Fruit fly (Drosophila melanogaster) whole organism, pupa: ENCODE measurements around the gene CtsF.

Experiments
- CG10348 ChIP-seq: fragments of 200-800 bp; sonication (Bioruptor generic); IDR thresholded peaks from 2 replicates; pipeline ENCODE4 v1.3.6; 2022; ENCODE audit warnings: missing biosample characterization, missing genetic modification characterization
- CG12605 ChIP-seq: fragments of 200-800 bp; sonication (Bioruptor generic); IDR thresholded peaks from 2 replicates; pipeline ENCODE4 v1.3.6; 2022; ENCODE audit warnings: missing biosample characterization, missing genetic modification characterization
- CG13204 ChIP-seq: fragments of 200-800 bp; sonication (Bioruptor generic); optimal IDR thresholded peaks from 2 replicates; lab custom pipeline; 2018; ENCODE audit warnings: missing biosample characterization, mild to moderate bottlenecking, missing genetic modification characterization, moderate library complexity
- CG14655 ChIP-seq: fragments of 200-800 bp; sonication (Bioruptor generic); optimal IDR thresholded peaks from 3 replicates; lab custom pipeline; 2017; ENCODE audit warnings: mild to moderate bottlenecking, missing biosample characterization, missing genetic modification reagents, missing genetic modification characterization
- CG15710 ChIP-seq: fragments of 200-800 bp; sonication (Bioruptor generic); optimal IDR thresholded peaks from 2 replicates; lab custom pipeline; 2018; ENCODE audit warnings: missing biosample characterization, mild to moderate bottlenecking, missing genetic modification characterization, moderate library complexity
- CG17806 ChIP-seq: fragments of 200-800 bp; sonication (Bioruptor generic); optimal IDR thresholded peaks from 2 replicates; lab custom pipeline; 2018; ENCODE audit warnings: missing biosample characterization, mild to moderate bottlenecking, missing genetic modification characterization, moderate library complexity
- CG32121 ChIP-seq: fragments of 200-800 bp; sonication (Bioruptor generic); IDR thresholded peaks from 2 replicates; pipeline ENCODE4 v1.3.6; 2022; ENCODE audit warnings: missing biosample characterization, missing genetic modification characterization
- CG34367 ChIP-seq: fragments of 200-800 bp; sonication (Bioruptor generic); optimal IDR thresholded peaks from 2 replicates; lab custom pipeline; 2018; ENCODE audit warnings: missing biosample characterization, mild to moderate bottlenecking, missing genetic modification characterization
- CG4496 ChIP-seq: fragments of 200-800 bp; sonication (Bioruptor generic); IDR thresholded peaks from 3 replicates; pipeline ENCODE4 v1.3.6; 2022; ENCODE audit warnings: missing biosample characterization, missing genetic modification characterization
- CG8159 ChIP-seq: fragments of 200-800 bp; sonication (Bioruptor generic); optimal IDR thresholded peaks from 3 replicates; lab custom pipeline; 2018; ENCODE audit warnings: missing biosample characterization, mild to moderate bottlenecking, missing genetic modification characterization, moderate library complexity
- CG8301 ChIP-seq: fragments of 200-800 bp; sonication (Bioruptor generic); optimal IDR thresholded peaks from 2 replicates; lab custom pipeline; 2018; ENCODE audit warnings: missing biosample characterization, mild to moderate bottlenecking, missing genetic modification characterization
- CG9948 ChIP-seq: fragments of 200-800 bp; sonication (Bioruptor generic); optimal IDR thresholded peaks from 2 replicates; lab custom pipeline; 2018; ENCODE audit warnings: missing biosample characterization, mild to moderate bottlenecking, missing genetic modification characterization, moderate library complexity
- D1 ChIP-seq: fragments of 200-800 bp; sonication (Bioruptor generic); optimal IDR thresholded peaks from 2 replicates; lab custom pipeline; 2018; ENCODE audit warnings: missing biosample characterization, mild to moderate bottlenecking, missing genetic modification characterization, moderate library complexity
- EcR ChIP-seq: fragments of 200-800 bp; sonication (Bioruptor generic); optimal IDR thresholded peaks from 3 replicates; lab custom pipeline; 2019; ENCODE audit warnings: missing biosample characterization, missing genetic modification characterization, mild to moderate bottlenecking, moderate library complexity, missing genetic modification reagents
- Ets98B ChIP-seq: fragments of 200-800 bp; sonication (Bioruptor generic); IDR thresholded peaks from 2 replicates; pipeline ENCODE4 v1.3.6; 2022; ENCODE audit warnings: missing biosample characterization, missing genetic modification characterization
- Pif1A ChIP-seq: fragments of 200-800 bp; sonication (Bioruptor generic); optimal IDR thresholded peaks from 3 replicates; lab custom pipeline; 2016; ENCODE audit warnings: missing biosample characterization, missing genetic modification characterization
- Pif1B ChIP-seq: fragments of 200-800 bp; sonication (Bioruptor generic); optimal IDR thresholded peaks from 3 replicates; lab custom pipeline; 2016; ENCODE audit warnings: missing biosample characterization, missing genetic modification characterization
- Snoo ChIP-seq: fragments of 200-800 bp; sonication (Bioruptor generic); optimal IDR thresholded peaks from 3 replicates; lab custom pipeline; 2017; ENCODE audit warnings: missing biosample characterization, mild to moderate bottlenecking, missing genetic modification characterization, inconsistent platforms
- fd96Ca ChIP-seq: fragments of 200-800 bp; sonication (Bioruptor generic); IDR thresholded peaks from 3 replicates; pipeline ENCODE4 v1.3.6; 2022; ENCODE audit warnings: missing biosample characterization, missing genetic modification characterization
- gl ChIP-seq: fragments of 200-800 bp; sonication (Bioruptor generic); optimal IDR thresholded peaks from 2 replicates; lab custom pipeline; 2018; ENCODE audit warnings: missing biosample characterization, mild to moderate bottlenecking, missing genetic modification characterization
- rn ChIP-seq: fragments of 200-800 bp; sonication (Bioruptor generic); IDR thresholded peaks from 2 replicates; pipeline ENCODE4 v1.3.6; 2022; ENCODE audit warnings: missing biosample characterization, missing genetic modification characterization

CtsF gene

dm6 chr3R:5261262-5261661, 9.7 kb upstream of the CtsF start:
- TF ChIP-seq Pif1A (GFP tag; lab: Kevin White, UChicago) (no peak), fd96Ca (no peak), EcR (GFP tag; lab: Kevin White, UChicago) (no peak), CG9948 (tag; lab: Kevin White, UChicago) (no peak), CG13204 (GFP tag; lab: Kevin White, UChicago) (no peak), CG12605 (GFP tag; lab: Robert Waterston, UW) (no peak), Pif1B (GFP tag; lab: Kevin White, UChicago) (no peak), D1 (tag; lab: Kevin White, UChicago) (no peak), CG8301 (tag; lab: Kevin White, UChicago) (no peak), gl (tag; lab: Kevin White, UChicago) (no peak), CG10348 (GFP tag; lab: Robert Waterston, UW) (no peak), CG17806 (tag; lab: Kevin White, UChicago) (no peak), CG4496 (GFP tag; lab: Robert Waterston, UW) (no peak), Snoo (tag; lab: Kevin White, UChicago) (no peak), CG15710 (no peak), CG8159 (no peak)

- no peak for TF ChIP-seq CG8301 (tag; lab: Kevin White, UChicago)
- TF ChIP-seq CG34367: no peak
- TF ChIP-seq rn (GFP tag; lab: Robert Waterston, UW): no peak
- TF ChIP-seq CG10348 (GFP tag; lab: Robert Waterston, UW): no peak
- TF ChIP-seq CG4496 (GFP tag; lab: Robert Waterston, UW): peak; percentile 14; the same call in 1 of the 3 replicates
These were observed 5.6 kb upstream of the CtsF start for dm6 chr3R:5257147-5257487.

- TF ChIP-seq CG9948 (tag; lab: Kevin White, UChicago) (peak; percentile 46), Ets98B (GFP tag; lab: Robert Waterston, UW) (no peak), CG4496 (GFP tag; lab: Robert Waterston, UW) (peak; percentile 73), Snoo (tag; lab: Kevin White, UChicago) (peak; percentile 52), CG14655 (GFP tag; lab: Kevin White, UChicago) (no peak), CG8159 (peak; percentile 63), fd96Ca (peak; percentile 78), Pif1B (GFP tag; lab: Kevin White, UChicago) (peak; percentile 54), Pif1A (GFP tag; lab: Kevin White, UChicago) (peak; percentile 31), CG10348 (GFP tag; lab: Robert Waterston, UW) (no peak), CG15710 (peak; percentile 69), CG8301 (tag; lab: Kevin White, UChicago) (peak; percentile 50), D1 (tag; lab: Kevin White, UChicago) (no peak), EcR (GFP tag; lab: Kevin White, UChicago) (no peak), rn (GFP tag; lab: Robert Waterston, UW) (no peak), CG32121 (0 out of 2 replicates have a peak, but pooled peaks have one; percentile 25), gl (tag; lab: Kevin White, UChicago) (no peak), CG12605 (GFP tag; lab: Robert Waterston, UW) (0 out of 2 replicates have a peak, but pooled peaks have one; percentile 9), CG17806 (tag; lab: Kevin White, UChicago) (peak; percentile 58), CG34367 (peak; percentile 52), CG13204 (GFP tag; lab: Kevin White, UChicago) (no peak)
- TF ChIP-seq, all 21 proteins: peak for 13
These were observed 5.1 kb upstream of the CtsF start, which contains the start of the genes Enoph and Hph for dm6 chr3R:5256462-5257146. Gene Enoph (minus strand): TSS chr3R:5256681. Gene Hph (plus strand): TSS chr3R:5257037.

dm6 chr3R:5252853-5253252, 1.3 kb upstream of the CtsF start, which contains the start of gene CG1113:
Gene CG1113 (plus strand): TSS chr3R:5253153.
- TF ChIP-seq CG17806 (tag; lab: Kevin White, UChicago) (no peak), CG12605 (GFP tag; lab: Robert Waterston, UW) (no peak), Pif1B (GFP tag; lab: Kevin White, UChicago) (no peak), CG10348 (GFP tag; lab: Robert Waterston, UW) (no peak), CG8159 (no peak), CG9948 (tag; lab: Kevin White, UChicago) (no peak), rn (GFP tag; lab: Robert Waterston, UW) (no peak), Pif1A (GFP tag; lab: Kevin White, UChicago) (no peak), EcR (GFP tag; lab: Kevin White, UChicago) (no peak), CG15710 (no peak), Snoo (tag; lab: Kevin White, UChicago) (no peak), Ets98B (GFP tag; lab: Robert Waterston, UW) (no peak), CG4496 (GFP tag; lab: Robert Waterston, UW) (no peak)

- TF ChIP-seq D1 (tag; lab: Kevin White, UChicago) (no peak), CG15710 (peak; percentile 53), CG8301 (tag; lab: Kevin White, UChicago) (peak; percentile 67), Ets98B (GFP tag; lab: Robert Waterston, UW) (peak; percentile 76), CG12605 (GFP tag; lab: Robert Waterston, UW) (no peak), CG32121 (peak; percentile 52), Snoo (tag; lab: Kevin White, UChicago) (peak; percentile 26), CG13204 (GFP tag; lab: Kevin White, UChicago) (no peak), EcR (GFP tag; lab: Kevin White, UChicago) (peak; percentile 64), CG34367 (peak; percentile 55), CG9948 (tag; lab: Kevin White, UChicago) (peak; percentile 57), CG4496 (GFP tag; lab: Robert Waterston, UW) (peak; percentile 81), gl (tag; lab: Kevin White, UChicago) (no peak), Pif1A (GFP tag; lab: Kevin White, UChicago) (peak; percentile 78), CG17806 (tag; lab: Kevin White, UChicago) (peak; percentile 66), CG8159 (peak; percentile 28), CG10348 (GFP tag; lab: Robert Waterston, UW) (no peak), rn (GFP tag; lab: Robert Waterston, UW) (no peak), fd96Ca (peak; percentile 70; the same call in 2 of the 3 replicates), Pif1B (GFP tag; lab: Kevin White, UChicago) (peak; percentile 69), CG14655 (GFP tag; lab: Kevin White, UChicago) (peak; percentile 74)
These were observed 859 bp downstream of the CtsF start for dm6 chr3R:5250530-5251242.
